5 worm cellular contexts compared by ENCODE assay signal in genomic region chrX:11477748-11478147, ce11.
TF ChIP-seq lines count a peak whose summit lies in the region.

No protein-coding gene starts in this region.

TF ChIP-seq in whole organism, L1 larva, 84 proteins besides CTCF, POLR2A, EP300 and RAD21:
- TF ChIP-seq grh-1 (GFP tag; IDR thresholded peaks at IDR 0.05; lab: Robert Waterston, UW) (0 out of 2 replicates have a peak, but pooled peaks have one; percentile 7), xbp-1 (tag; optimal IDR thresholded peaks at IDR 0.05; lab: Kevin White, UChicago) (no peak), lin-14 (GFP tag; optimal IDR thresholded peaks at IDR 0.05; lab: Kevin White, UChicago) (peak; percentile 82)

TF ChIP-seq in whole organism, L2 larva, 48 proteins besides CTCF, POLR2A, EP300 and RAD21:
- TF ChIP-seq blmp-1 (tag; optimal IDR thresholded peaks at IDR 0.05; lab: Kevin White, UChicago; ENCODE audit: insufficient read depth) (no peak), F13H6.1 (tag; optimal IDR thresholded peaks at IDR 0.05; lab: Kevin White, UChicago) (peak; percentile 68), zag-1 (tag; optimal IDR thresholded peaks at IDR 0.05; lab: Kevin White, UChicago) (no peak), sma-9 (GFP tag; optimal IDR thresholded peaks at IDR 0.05; lab: Kevin White, UChicago) (peak; percentile 20), sma-9 (tag; optimal IDR thresholded peaks at IDR 0.05; lab: Kevin White, UChicago) (no peak), elt-3 (tag; optimal IDR thresholded peaks at IDR 0.05; lab: Kevin White, UChicago) (no peak), ztf-11 (tag; optimal IDR thresholded peaks at IDR 0.05; lab: Kevin White, UChicago) (no peak), peb-1 (tag; optimal IDR thresholded peaks at IDR 0.05; lab: Kevin White, UChicago) (no peak), nhr-10 (tag; optimal IDR thresholded peaks at IDR 0.05; lab: Kevin White, UChicago) (no peak), ztf-1 (GFP tag; conservative IDR thresholded peaks at IDR 0.05; lab: Robert Waterston, UW) (no peak), unc-55 (GFP tag; optimal IDR thresholded peaks at IDR 0.05; lab: Kevin White, UChicago) (no peak), sem-4 (tag; optimal IDR thresholded peaks at IDR 0.05; lab: Kevin White, UChicago) (no peak), unc-39 (tag; optimal IDR thresholded peaks at IDR 0.05; lab: Kevin White, UChicago) (no peak), ztf-4 (tag; optimal IDR thresholded peaks at IDR 0.05; lab: Kevin White, UChicago) (no peak), nhr-21 (tag; optimal IDR thresholded peaks at IDR 0.05; lab: Kevin White, UChicago) (no peak), fos-1 (tag; optimal IDR thresholded peaks at IDR 0.05; lab: Kevin White, UChicago) (no peak), nhr-11 (tag; optimal IDR thresholded peaks at IDR 0.05; lab: Kevin White, UChicago) (no peak), ama-1 (optimal IDR thresholded peaks at IDR 0.05; lab: Kevin White, UChicago) (no peak), mbf-1 (tag; optimal IDR thresholded peaks at IDR 0.05; lab: Kevin White, UChicago) (no peak)

TF ChIP-seq in whole organism, L3 larva, 47 proteins besides CTCF, POLR2A, EP300 and RAD21:
- TF ChIP-seq pha-4 (tag; optimal IDR thresholded peaks at IDR 0.05; lab: Kevin White, UChicago) (peak; percentile 70), ZK546.5 (tag; optimal IDR thresholded peaks at IDR 0.05; lab: Kevin White, UChicago) (no peak), aly-2 (tag; optimal IDR thresholded peaks at IDR 0.05; lab: Kevin White, UChicago) (no peak), mml-1 (tag; optimal IDR thresholded peaks at IDR 0.05; lab: Kevin White, UChicago) (no peak), lin-15B (tag; optimal IDR thresholded peaks at IDR 0.05; lab: Kevin White, UChicago) (no peak), elt-2 (tag; optimal IDR thresholded peaks at IDR 0.05; lab: Kevin White, UChicago) (no peak), ama-1 (optimal IDR thresholded peaks at IDR 0.05; lab: Kevin White, UChicago) (peak; percentile 65), nhr-77 (tag; optimal IDR thresholded peaks at IDR 0.05; lab: Kevin White, UChicago) (no peak), nhr-12 (tag; optimal IDR thresholded peaks at IDR 0.05; lab: Kevin White, UChicago) (no peak), lsy-12 (tag; optimal IDR thresholded peaks at IDR 0.05; lab: Kevin White, UChicago) (no peak), eor-1 (tag; optimal IDR thresholded peaks at IDR 0.05; lab: Kevin White, UChicago) (no peak), ztf-11 (tag; optimal IDR thresholded peaks at IDR 0.05; lab: Kevin White, UChicago) (no peak), nhr-67 (tag; optimal IDR thresholded peaks at IDR 0.05; lab: Kevin White, UChicago) (no peak), sea-2 (GFP tag; optimal IDR thresholded peaks at IDR 0.05; lab: Kevin White, UChicago) (no peak), ceh-28 (tag; optimal IDR thresholded peaks at IDR 0.05; lab: Kevin White, UChicago) (no peak), nhr-237 (tag; optimal IDR thresholded peaks at IDR 0.05; lab: Kevin White, UChicago) (no peak), fkh-10 (GFP tag; optimal IDR thresholded peaks at IDR 0.05; lab: Kevin White, UChicago) (no peak)

TF ChIP-seq in whole organism, L4 larva, 104 proteins besides CTCF, POLR2A, EP300 and RAD21:
- TF ChIP-seq lin-38 (GFP tag; IDR thresholded peaks at IDR 0.05; lab: Robert Waterston, UW) (0 out of 2 replicates have a peak, but pooled peaks have one; percentile 5), hlh-30 (tag; optimal IDR thresholded peaks at IDR 0.05; lab: Kevin White, UChicago; ENCODE audit: insufficient read depth) (peak; percentile 3), gei-8 (GFP tag; optimal IDR thresholded peaks at IDR 0.05; lab: Kevin White, UChicago) (no peak), nhr-28 (tag; optimal IDR thresholded peaks at IDR 0.05; lab: Kevin White, UChicago) (no peak), snpc-1.2 (GFP tag; IDR thresholded peaks at IDR 0.05; lab: Robert Waterston, UW) (no peak), pha-4 (GFP tag; IDR thresholded peaks at IDR 0.05; lab: Robert Waterston, UW) (0 out of 2 replicates have a peak, but pooled peaks have one; percentile 36), pha-4 (tag; optimal IDR thresholded peaks at IDR 0.05; lab: Kevin White, UChicago) (no peak), dmd-8 (GFP tag; IDR thresholded peaks at IDR 0.05; lab: Robert Waterston, UW) (peak; percentile 51; the same call in 1 of the 2 replicates), mxl-3 (GFP tag; optimal IDR thresholded peaks at IDR 0.05; lab: Kevin White, UChicago) (peak; percentile 3), T26A8.4 (GFP tag; IDR thresholded peaks at IDR 0.05; lab: Robert Waterston, UW) (0 out of 2 replicates have a peak, but pooled peaks have one; percentile 29), dmd-9 (GFP tag; IDR thresholded peaks at IDR 0.05; lab: Robert Waterston, UW) (0 out of 2 replicates have a peak, but pooled peaks have one; percentile 12), hlh-11 (tag; optimal IDR thresholded peaks at IDR 0.05; lab: Kevin White, UChicago) (peak; percentile 7), egl-43 (GFP tag; IDR thresholded peaks at IDR 0.05; lab: Robert Waterston, UW) (peak; percentile 19; the same call in 1 of the 2 replicates)

TF ChIP-seq in whole organism, mixed stage, embryonic, 35 proteins besides CTCF, POLR2A, EP300 and RAD21:
- TF ChIP-seq nhr-12 (tag; optimal IDR thresholded peaks at IDR 0.05; lab: Kevin White, UChicago) (no peak), pha-4 (tag; optimal IDR thresholded peaks at IDR 0.05; lab: Kevin White, UChicago) (peak; percentile 21), unc-120 (tag; optimal IDR thresholded peaks at IDR 0.05; lab: Kevin White, UChicago; ENCODE audit: poor library complexity, severe bottlenecking) (no peak), ham-2 (GFP tag; optimal IDR thresholded peaks at IDR 0.05; lab: Kevin White, UChicago) (no peak)
